Worm (Caenorhabditis elegans) whole organism, late embryonic: ENCODE measurements around the gene clec-252.
"Not testable (repeated sequence)": the region's sequence is repeated elsewhere in the genome, so short reads cannot be mapped to it uniquely, and the experiment has no call there.

ENCODE experiments used
- C08G9.2 ChIP-seq: sonication (generic microtip); optimal IDR thresholded peaks from 2 replicates; lab custom pipeline; 2016; ENCODE audit warnings: mild to moderate bottlenecking, missing genetic modification characterization, moderate library complexity, missing compliant biosample characterization
- C38D4.7 ChIP-seq: fragments of 200-800 bp; sonication (Bioruptor generic); optimal IDR thresholded peaks from 2 replicates; lab custom pipeline; 2018; ENCODE audit warnings: mild to moderate bottlenecking, missing genetic modification characterization, moderate library complexity, missing compliant biosample characterization
- K02D7.2 ChIP-seq: sonication (generic microtip); optimal IDR thresholded peaks from 2 replicates; lab custom pipeline; 2017; ENCODE audit warnings: mild to moderate bottlenecking, missing genetic modification characterization, missing compliant biosample characterization
- K09A11.1 ChIP-seq: sonication (generic microtip); optimal IDR thresholded peaks from 2 replicates; lab custom pipeline; 2017; ENCODE audit warnings: antibody characterized with exemption, mild to moderate bottlenecking, missing genetic modification characterization, missing compliant biosample characterization; ENCODE audit not compliant: insufficient read depth
- T23F11.4 ChIP-seq: fragments of 200-800 bp; sonication (Bioruptor generic); optimal IDR thresholded peaks from 2 replicates; lab custom pipeline; 2018; ENCODE audit warnings: mild to moderate bottlenecking, missing genetic modification characterization, missing compliant biosample characterization
- Y22D7AL.16 ChIP-seq: sonication (generic microtip); optimal IDR thresholded peaks from 2 replicates; lab custom pipeline; 2016; ENCODE audit warnings: missing genetic modification characterization, missing compliant biosample characterization
- ceh-14 ChIP-seq: sonication (generic microtip); optimal IDR thresholded peaks from 2 replicates; lab custom pipeline; 2016; ENCODE audit warnings: missing genotype, missing genetic modification characterization, missing compliant biosample characterization
- ceh-18 ChIP-seq: sonication (generic microtip); optimal IDR thresholded peaks from 2 replicates; lab custom pipeline; 2016; ENCODE audit warnings: missing genetic modification characterization, missing compliant biosample characterization
- ceh-24 ChIP-seq: sonication (generic microtip); optimal IDR thresholded peaks from 2 replicates; lab custom pipeline; 2016; ENCODE audit warnings: mild to moderate bottlenecking, missing genetic modification characterization, missing compliant biosample characterization
- ceh-30 ChIP-seq: fragments of 150-350 bp; optimal IDR thresholded peaks from 2 replicates; lab custom pipeline; 2014; ENCODE audit warnings: missing biosample characterization, missing genetic modification characterization
- elt-4 ChIP-seq: sonication (generic microtip); optimal IDR thresholded peaks from 2 replicates; lab custom pipeline; 2016; ENCODE audit warnings: missing genetic modification characterization, missing compliant biosample characterization
- eyg-1 ChIP-seq: sonication (generic microtip); optimal IDR thresholded peaks from 2 replicates; lab custom pipeline; 2016; ENCODE audit warnings: missing genotype, missing genetic modification characterization, missing compliant biosample characterization
- hlh-15 ChIP-seq: sonication (generic microtip); optimal IDR thresholded peaks from 2 replicates; lab custom pipeline; 2016; ENCODE audit warnings: missing genetic modification characterization, missing compliant biosample characterization
- hlh-6 ChIP-seq: sonication (generic microtip); optimal IDR thresholded peaks from 2 replicates; lab custom pipeline; 2016; ENCODE audit warnings: missing genotype, missing genetic modification characterization, missing compliant biosample characterization
- hlh-8 ChIP-seq: sonication (generic microtip); optimal IDR thresholded peaks from 2 replicates; lab custom pipeline; 2016; ENCODE audit warnings: missing genotype, missing genetic modification characterization, missing compliant biosample characterization
- lin-11 ChIP-seq: fragments of 200-800 bp; sonication (Bioruptor generic); optimal IDR thresholded peaks from 2 replicates; lab custom pipeline; 2018; ENCODE audit warnings: mild to moderate bottlenecking, missing genetic modification characterization, missing compliant biosample characterization
- madf-2 ChIP-seq: sonication (generic microtip); optimal IDR thresholded peaks from 2 replicates; lab custom pipeline; 2017; ENCODE audit warnings: missing genetic modification characterization, missing compliant biosample characterization
- mec-3 ChIP-seq: sonication (generic microtip); optimal IDR thresholded peaks from 2 replicates; lab custom pipeline; 2016; ENCODE audit warnings: borderline replicate concordance, missing genetic modification characterization, missing compliant biosample characterization
- nhr-11 ChIP-seq: fragments of 150-350 bp; optimal IDR thresholded peaks from 2 replicates; lab custom pipeline; 2014; ENCODE audit warnings: missing biosample characterization, missing genetic modification characterization
- npax-4 ChIP-seq: sonication (generic microtip); optimal IDR thresholded peaks from 2 replicates; lab custom pipeline; 2016; ENCODE audit warnings: missing genetic modification characterization, missing compliant biosample characterization
- odd-2 ChIP-seq: sonication (generic microtip); optimal IDR thresholded peaks from 2 replicates; lab custom pipeline; 2017; ENCODE audit warnings: antibody characterized with exemption, mild to moderate bottlenecking, missing genetic modification characterization, missing compliant biosample characterization
- pax-1 ChIP-seq: fragments of 150-350 bp; optimal IDR thresholded peaks from 2 replicates; lab custom pipeline; 2014; ENCODE audit warnings: missing biosample characterization, missing genetic modification characterization
- pha-2 ChIP-seq: sonication (generic microtip); optimal IDR thresholded peaks from 2 replicates; lab custom pipeline; 2017; ENCODE audit warnings: mild to moderate bottlenecking, missing genetic modification characterization, missing compliant biosample characterization
- pqm-1 ChIP-seq: sonication (generic microtip); optimal IDR thresholded peaks from 2 replicates; lab custom pipeline; 2016; ENCODE audit warnings: missing genetic modification characterization, missing compliant biosample characterization
- sdc-2 ChIP-seq: sonication (generic microtip); optimal IDR thresholded peaks from 2 replicates; lab custom pipeline; 2016; ENCODE audit warnings: missing genotype, missing genetic modification characterization, missing compliant biosample characterization
- sox-2 ChIP-seq: fragments of 200-800 bp; sonication (Bioruptor generic); IDR thresholded peaks from 2 replicates; pipeline ENCODE4 v1.3.6; 2022; ENCODE audit warnings: missing genetic modification reagents, missing genetic modification characterization, missing compliant biosample characterization
- sox-4 ChIP-seq: sonication (generic microtip); optimal IDR thresholded peaks from 2 replicates; lab custom pipeline; 2017; ENCODE audit warnings: mild to moderate bottlenecking, missing genetic modification characterization, inconsistent platforms, missing compliant biosample characterization
- syd-9 ChIP-seq: sonication (generic microtip); optimal IDR thresholded peaks from 2 replicates; lab custom pipeline; 2016; ENCODE audit warnings: mild to moderate bottlenecking, missing genetic modification characterization, moderate library complexity, missing compliant biosample characterization
- ttx-3 ChIP-seq: sonication (generic microtip); optimal IDR thresholded peaks from 2 replicates; lab custom pipeline; 2016; ENCODE audit warnings: missing genetic modification reagents, missing genetic modification characterization, missing compliant biosample characterization
- unc-3 ChIP-seq, 2 experiments: fragments of 200-800 bp in 1 of 2; sonication (Bioruptor generic) in 1 of 2; sonication (generic microtip) in 1 of 2; conservative IDR thresholded peaks in 1 of 2; optimal IDR thresholded peaks in 1 of 2; 2 replicates each; pipeline versions ENCODE4 v1.3.6 to Lab custom; 2016 to 2022; ENCODE audit warnings: missing compliant biosample characterization in 2 of 2, missing genetic modification characterization in 2 of 2, missing genetic modification reagents in 1 of 2
- ztf-16 ChIP-seq: sonication (generic microtip); optimal IDR thresholded peaks from 2 replicates; lab custom pipeline; 2017; ENCODE audit warnings: missing genetic modification characterization, missing compliant biosample characterization

Gene clec-252

ce11 chrV:18771804-18772386 is 23.3 kb upstream of the clec-252 start:
- no peak for TF ChIP-seq pqm-1 (tag; lab: Kevin White, UChicago)
- no peak for TF ChIP-seq hlh-6
- no peak for TF ChIP-seq unc-3 (GFP tag; conservative IDR thresholded peaks at IDR 0.05; lab: Robert Waterston, UW)
- TF ChIP-seq unc-3 (tag; optimal IDR thresholded peaks at IDR 0.05; lab: Kevin White, UChicago), result no peak
- no peak for TF ChIP-seq Y22D7AL.16 (tag; lab: Kevin White, UChicago)
- TF ChIP-seq pax-1, result no peak
- no peak for TF ChIP-seq elt-4
- TF ChIP-seq sox-4 (tag; lab: Kevin White, UChicago), result no peak
- no peak for TF ChIP-seq T23F11.4 (GFP tag; lab: Kevin White, UChicago)

- TF ChIP-seq ttx-3 (tag; lab: Kevin White, UChicago) (no peak), K02D7.2 (tag; lab: Kevin White, UChicago) (no peak), ceh-30 (no peak), syd-9 (tag; lab: Kevin White, UChicago) (no peak), hlh-8 (no peak), odd-2 (tag; lab: Kevin White, UChicago) (no peak), eyg-1 (tag; lab: Kevin White, UChicago) (no peak), sox-2 (GFP tag; lab: Robert Waterston, UW) (no peak), pha-2 (no peak), C08G9.2 (tag; lab: Kevin White, UChicago) (no peak)
Measured at ce11 chrV:18771390-18771789, 22.8 kb upstream of the clec-252 start, which contains the start of gene clec-256. TSS of gene clec-256 (plus strand) at chrV:18771690.

- no peak for TF ChIP-seq nhr-11 (tag; lab: Kevin White, UChicago)
- TF ChIP-seq C08G9.2 (tag; lab: Kevin White, UChicago), result no peak
- no peak for TF ChIP-seq C38D4.7 (GFP tag; lab: Kevin White, UChicago)
Measured at ce11 chrV:18770623-18771022, 22.0 kb upstream of the clec-252 start, which contains the start of gene clec-255. TSS of gene clec-255 (minus strand) at chrV:18770723.

- TF ChIP-seq sdc-2 (no peak), madf-2 (tag; lab: Kevin White, UChicago) (no peak), elt-4 (no peak), mec-3 (tag; lab: Kevin White, UChicago) (no peak), ceh-24 (no peak)
Measured at ce11 chrV:18769902-18770301, 21.3 kb upstream of the clec-252 start.

ce11 chrV:18762044-18762443 is 13.4 kb upstream of the clec-252 start, which contains the start of gene F11D11.22:
TSS of gene F11D11.22 (plus strand) at chrV:18762344.
- not testable (repeated sequence) for TF ChIP-seq hlh-15, lin-11, ztf-16 (tag; lab: Kevin White, UChicago)

- TF ChIP-seq C08G9.2 (tag; lab: Kevin White, UChicago) (no peak), Y22D7AL.16 (tag; lab: Kevin White, UChicago) (no peak), ztf-16 (tag; lab: Kevin White, UChicago) (no peak), hlh-8 (no peak), npax-4 (tag; lab: Kevin White, UChicago) (no peak)
Measured at ce11 chrV:18761078-18761477, 12.5 kb upstream of the clec-252 start, which contains the start of gene F11D11.4. TSS of gene F11D11.4 (plus strand) at chrV:18761378.

ce11 chrV:18760174-18760573 is 11.5 kb upstream of the clec-252 start, which contains the start of gene F11D11.3:
TSS of gene F11D11.3 (minus strand) at chrV:18760274.
- TF ChIP-seq sdc-2, result no peak
- TF ChIP-seq T23F11.4 (GFP tag; lab: Kevin White, UChicago), result no peak
- no peak for TF ChIP-seq K09A11.1 (tag; lab: Kevin White, UChicago)
- TF ChIP-seq ceh-24, result no peak
- TF ChIP-seq ceh-14 (tag; lab: Kevin White, UChicago), result no peak
- no peak for TF ChIP-seq hlh-6
- no peak for TF ChIP-seq ceh-18 (tag; lab: Kevin White, UChicago)
- no peak for TF ChIP-seq C38D4.7 (GFP tag; lab: Kevin White, UChicago)
- TF ChIP-seq eyg-1 (tag; lab: Kevin White, UChicago), result no peak
- no peak for TF ChIP-seq pha-2
- TF ChIP-seq C08G9.2 (tag; lab: Kevin White, UChicago), result no peak
